Worm (Caenorhabditis elegans) whole organism, late embryonic: ENCODE measurements around the gene gei-1.

Experiments used
- C08G9.2 ChIP-seq: sonication (generic microtip); optimal IDR thresholded peaks from 2 replicates; lab custom pipeline; 2016; ENCODE audit warnings: mild to moderate bottlenecking, missing genetic modification characterization, moderate library complexity, missing compliant biosample characterization
- C38D4.7 ChIP-seq: fragments of 200-800 bp; sonication (Bioruptor generic); optimal IDR thresholded peaks from 2 replicates; lab custom pipeline; 2018; ENCODE audit warnings: mild to moderate bottlenecking, missing genetic modification characterization, moderate library complexity, missing compliant biosample characterization
- F13H6.1 ChIP-seq: sonication (generic microtip); optimal IDR thresholded peaks from 2 replicates; lab custom pipeline; 2016; ENCODE audit warnings: missing genetic modification characterization, missing compliant biosample characterization
- ceh-14 ChIP-seq: sonication (generic microtip); optimal IDR thresholded peaks from 2 replicates; lab custom pipeline; 2016; ENCODE audit warnings: missing genotype, missing genetic modification characterization, missing compliant biosample characterization
- ceh-45 ChIP-seq: fragments of 200-800 bp; sonication (Bioruptor generic); IDR thresholded peaks from 2 replicates; pipeline ENCODE4 v1.3.6; 2022; ENCODE audit warnings: missing genetic modification reagents, missing genetic modification characterization, missing compliant biosample characterization
- hlh-30 ChIP-seq: sonication (generic microtip); optimal IDR thresholded peaks from 2 replicates; lab custom pipeline; 2017; ENCODE audit warnings: antibody characterized with exemption, missing genetic modification characterization, missing compliant biosample characterization; ENCODE audit not compliant: insufficient read depth
- mec-3 ChIP-seq: sonication (generic microtip); optimal IDR thresholded peaks from 2 replicates; lab custom pipeline; 2016; ENCODE audit warnings: borderline replicate concordance, missing genetic modification characterization, missing compliant biosample characterization
- npax-4 ChIP-seq: sonication (generic microtip); optimal IDR thresholded peaks from 2 replicates; lab custom pipeline; 2016; ENCODE audit warnings: missing genetic modification characterization, missing compliant biosample characterization
- pha-2 ChIP-seq: sonication (generic microtip); optimal IDR thresholded peaks from 2 replicates; lab custom pipeline; 2017; ENCODE audit warnings: mild to moderate bottlenecking, missing genetic modification characterization, missing compliant biosample characterization
- pqm-1 ChIP-seq: sonication (generic microtip); optimal IDR thresholded peaks from 2 replicates; lab custom pipeline; 2016; ENCODE audit warnings: missing genetic modification characterization, missing compliant biosample characterization
- sox-4 ChIP-seq: sonication (generic microtip); optimal IDR thresholded peaks from 2 replicates; lab custom pipeline; 2017; ENCODE audit warnings: mild to moderate bottlenecking, missing genetic modification characterization, inconsistent platforms, missing compliant biosample characterization
- syd-9 ChIP-seq: sonication (generic microtip); optimal IDR thresholded peaks from 2 replicates; lab custom pipeline; 2016; ENCODE audit warnings: mild to moderate bottlenecking, missing genetic modification characterization, moderate library complexity, missing compliant biosample characterization
- tbx-2 ChIP-seq: sonication (generic microtip); optimal IDR thresholded peaks from 2 replicates; lab custom pipeline; 2016; ENCODE audit warnings: missing genetic modification characterization, missing compliant biosample characterization

ce11 chrIII:3343463-3343862 lies 1.2 kb upstream of the gei-1 start:
- TF ChIP-seq npax-4 (tag; lab: Kevin White, UChicago) (no peak), tbx-2 (no peak), C38D4.7 (GFP tag; lab: Kevin White, UChicago) (no peak), ceh-45 (no peak), F13H6.1 (no peak), sox-4 (no peak), C08G9.2 (tag; lab: Kevin White, UChicago) (no peak), pqm-1 (tag; lab: Kevin White, UChicago) (no peak), syd-9 (tag; lab: Kevin White, UChicago) (no peak), ceh-14 (no peak), hlh-30 (tag; lab: Kevin White, UChicago) (no peak), mec-3 (tag; lab: Kevin White, UChicago) (no peak), pha-2 (tag; lab: Kevin White, UChicago) (no peak)
